Fruit fly (Drosophila melanogaster) whole organism, adult: ENCODE data around the gene CG15536.
A peak's percentile ranks its signal among the peaks of the same experiment; 100 is the strongest.

Experiments
- CG11617 ChIP-seq: fragments of 200-800 bp; sonication (Bioruptor generic); optimal IDR thresholded peaks from 2 replicates; lab custom pipeline; 2017; ENCODE audit warnings: mild to moderate bottlenecking, missing biosample characterization, missing genetic modification reagents, missing genetic modification characterization
- CG14711 ChIP-seq: fragments of 200-800 bp; sonication (Bioruptor generic); optimal IDR thresholded peaks from 2 replicates; lab custom pipeline; 2018; ENCODE audit warnings: missing biosample characterization, mild to moderate bottlenecking, missing genetic modification characterization, moderate library complexity
- CG5204 ChIP-seq: fragments of 200-800 bp; sonication (Bioruptor generic); optimal IDR thresholded peaks from 2 replicates; lab custom pipeline; 2016; ENCODE audit warnings: missing biosample characterization, missing genetic modification characterization
- kay ChIP-seq: fragments of 200-800 bp; sonication (Bioruptor generic); peaks from one replicate; lab custom pipeline; 2016; ENCODE audit warnings: missing biosample characterization, missing genetic modification characterization, borderline replicate concordance

dm6 chr3R:30453236-30453635 is 28.3 kb upstream of the CG15536 start:
- TF ChIP-seq CG14711 (tag; lab: Kevin White, UChicago) (no peak), CG11617 (GFP tag; lab: Kevin White, UChicago) (no peak), kay (GFP tag; lab: Kevin White, UChicago) (peak; percentile 67), CG5204 (GFP tag; lab: Kevin White, UChicago) (no peak)
